Worm (Caenorhabditis elegans): Measurements from ENCODE around the gene lgc-42.

Gene lgc-42

ce11 chrIII:1987693-1988092 lies 10.0 kb upstream of the lgc-42 start, which contains the start of gene Y39A3B.8:
TSS of gene Y39A3B.8 (plus strand) at chrIII:1987993.
- TF ChIP-seq unc-62 (GFP tag; optimal IDR thresholded peaks at IDR 0.05), result no peak

ce11 chrIII:1989940-1990339 lies 7.7 kb upstream of the lgc-42 start:
- no peak for TF ChIP-seq unc-62 (GFP tag; optimal IDR thresholded peaks at IDR 0.05)

- no peak for TF ChIP-seq unc-62 (GFP tag; optimal IDR thresholded peaks at IDR 0.05)
Observed at ce11 chrIII:2001210-2001609, 3.5 kb downstream of the lgc-42 start.

- TF ChIP-seq unc-62 (GFP tag; optimal IDR thresholded peaks at IDR 0.05), result no peak
Observed at ce11 chrIII:2005729-2006128, 8.1 kb downstream of the lgc-42 start, which contains the start of gene Y39A3B.1. TSS of gene Y39A3B.1 (plus strand) at chrIII:2006029.

- TF ChIP-seq unc-62 (GFP tag; optimal IDR thresholded peaks at IDR 0.05), result no peak
Observed at ce11 chrIII:2006937-2007336, 9.3 kb downstream of the lgc-42 start.

ce11 chrIII:2008334-2008733 lies 10.7 kb downstream of the lgc-42 start:
- TF ChIP-seq unc-62 (GFP tag; optimal IDR thresholded peaks at IDR 0.05), result no peak

- no peak for TF ChIP-seq unc-62 (GFP tag; optimal IDR thresholded peaks at IDR 0.05)
Observed at ce11 chrIII:2008894-2009293, 11.2 kb downstream of the lgc-42 start.

- TF ChIP-seq unc-62 (GFP tag; optimal IDR thresholded peaks at IDR 0.05), result no peak
Observed at ce11 chrIII:2012561-2012960, 14.9 kb downstream of the lgc-42 start.

ce11 chrIII:2013156-2013854 lies 15.6 kb downstream of the lgc-42 start:
- TF ChIP-seq unc-62 (GFP tag; optimal IDR thresholded peaks at IDR 0.05), result no peak

- no peak for TF ChIP-seq unc-62 (GFP tag; optimal IDR thresholded peaks at IDR 0.05)
Observed at ce11 chrIII:2015494-2015893, 17.8 kb downstream of the lgc-42 start.

- no peak for TF ChIP-seq unc-62 (GFP tag; optimal IDR thresholded peaks at IDR 0.05)
Observed at ce11 chrIII:2021495-2021894, 23.8 kb downstream of the lgc-42 start, which contains the start of gene ckr-2. TSS of gene ckr-2 (minus strand) at chrIII:2021595.

- no peak for TF ChIP-seq unc-62 (GFP tag; optimal IDR thresholded peaks at IDR 0.05)
Observed at ce11 chrIII:2027517-2027916, 29.8 kb downstream of the lgc-42 start.

- no peak for TF ChIP-seq unc-62 (GFP tag; optimal IDR thresholded peaks at IDR 0.05)
Observed at ce11 chrIII:2030776-2031565, 33.3 kb downstream of the lgc-42 start.

- no peak for TF ChIP-seq unc-62 (GFP tag; optimal IDR thresholded peaks at IDR 0.05)
Observed at ce11 chrIII:2031746-2032145, 34.1 kb downstream of the lgc-42 start.

ce11 chrIII:2032327-2033093 lies 34.8 kb downstream of the lgc-42 start:
- TF ChIP-seq unc-62 (GFP tag; optimal IDR thresholded peaks at IDR 0.05), result no peak

- TF ChIP-seq unc-62 (GFP tag; optimal IDR thresholded peaks at IDR 0.05), result no peak
Observed at ce11 chrIII:2047907-2048306, 50.2 kb downstream of the lgc-42 start, which contains the start of gene dpy-1. TSS of gene dpy-1 (minus strand) at chrIII:2048007.
